Worm (Caenorhabditis elegans) whole organism, young adult: ENCODE results near the gene K08E5.5.

Experiments
- B0019.2 ChIP-seq: fragments of 200-800 bp; sonication (Bioruptor generic); conservative IDR thresholded peaks from 2 replicates; pipeline ENCODE4 v1.3.6; 2022; ENCODE audit warnings: missing genetic modification reagents, missing genetic modification characterization, missing compliant biosample characterization
- B0035.1 ChIP-seq: sonication (generic microtip); optimal IDR thresholded peaks from 2 replicates; lab custom pipeline; 2016; ENCODE audit warnings: missing genetic modification characterization, mild to moderate bottlenecking, missing compliant biosample characterization, missing genotype, missing genetic modification reagents
- C06A6.2 ChIP-seq: fragments of 200-800 bp; sonication (Bioruptor generic); conservative IDR thresholded peaks from 2 replicates; pipeline ENCODE4 v1.3.6; 2022; ENCODE audit warnings: missing genetic modification characterization, missing compliant biosample characterization
- C17E4.6 ChIP-seq: fragments of 200-800 bp; sonication (Bioruptor generic); IDR thresholded peaks from 2 replicates; pipeline ENCODE4 v1.3.6; 2022; ENCODE audit warnings: missing genetic modification reagents, missing genetic modification characterization, missing compliant biosample characterization
- F10E7.11 ChIP-seq: sonication (generic microtip); optimal IDR thresholded peaks from 2 replicates; lab custom pipeline; 2017; ENCODE audit warnings: mild to moderate bottlenecking, missing genetic modification characterization, moderate library complexity, missing compliant biosample characterization
- F33H1.4 ChIP-seq: fragments of 200-800 bp; sonication (Bioruptor generic); IDR thresholded peaks from 2 replicates; pipeline ENCODE4 v1.3.6; 2022; ENCODE audit warnings: missing genetic modification reagents, missing genetic modification characterization, missing compliant biosample characterization
- F55B11.4 ChIP-seq: sonication (generic microtip); optimal IDR thresholded peaks from 2 replicates; lab custom pipeline; 2016; ENCODE audit warnings: missing compliant biosample characterization, missing genetic modification characterization, borderline replicate concordance; ENCODE audit not compliant: insufficient read depth
- aptf-2 ChIP-seq: fragments of 200-800 bp; sonication (Bioruptor generic); conservative IDR thresholded peaks from 2 replicates; pipeline ENCODE4 v1.3.6; 2022; ENCODE audit warnings: missing genetic modification reagents, missing genetic modification characterization, missing compliant biosample characterization
- aptf-3 ChIP-seq: fragments of 200-800 bp; sonication (Bioruptor generic); IDR thresholded peaks from 2 replicates; pipeline ENCODE4 v1.3.6; 2022; ENCODE audit warnings: missing genetic modification characterization, missing compliant biosample characterization
- athp-1 ChIP-seq: sonication (generic microtip); optimal IDR thresholded peaks from 2 replicates; lab custom pipeline; 2017; ENCODE audit warnings: mild to moderate bottlenecking, missing genetic modification characterization, missing compliant biosample characterization
- cebp-1 ChIP-seq, 2 experiments: fragments of 200-800 bp in 1 of 2; sonication (Bioruptor generic) in 1 of 2; sonication (generic microtip) in 1 of 2; IDR thresholded peaks in 1 of 2; optimal IDR thresholded peaks in 1 of 2; 2 replicates each; pipeline versions ENCODE4 v1.3.6 to Lab custom; 2017 to 2022; ENCODE audit warnings: missing compliant biosample characterization in 2 of 2, missing genetic modification characterization in 2 of 2, mild to moderate bottlenecking in 1 of 2, missing genetic modification reagents in 1 of 2, moderate library complexity in 1 of 2
- dox-1 ChIP-seq: fragments of 200-800 bp; sonication (Bioruptor generic); IDR thresholded peaks from 2 replicates; pipeline ENCODE4 v1.3.6; 2022; ENCODE audit warnings: missing genetic modification reagents, missing genetic modification characterization, missing compliant biosample characterization
- dpl-1 ChIP-seq: fragments of 150-350 bp; optimal IDR thresholded peaks from 2 replicates; lab custom pipeline; 2014; ENCODE audit warnings: missing biosample characterization, missing genetic modification reagents, missing genetic modification characterization
- ets-4 ChIP-seq: fragments of 200-800 bp; sonication (Bioruptor generic); optimal IDR thresholded peaks from 2 replicates; lab custom pipeline; 2018; ENCODE audit warnings: mild to moderate bottlenecking, missing genetic modification characterization, missing compliant biosample characterization
- fkh-3 ChIP-seq: sonication (generic microtip); optimal IDR thresholded peaks from 2 replicates; lab custom pipeline; 2016; ENCODE audit warnings: mild to moderate bottlenecking, missing genetic modification characterization, missing compliant biosample characterization
- hlh-26 ChIP-seq: fragments of 200-800 bp; sonication (Bioruptor generic); conservative IDR thresholded peaks from 2 replicates; pipeline ENCODE4 v1.3.6; 2022; ENCODE audit warnings: missing genetic modification reagents, missing genetic modification characterization, missing compliant biosample characterization
- hrde-1 ChIP-seq: sonication (generic microtip); optimal IDR thresholded peaks from 2 replicates; lab custom pipeline; 2016; ENCODE audit warnings: missing genetic modification characterization, mild to moderate bottlenecking, missing compliant biosample characterization, moderate library complexity, missing genotype, missing genetic modification reagents, borderline replicate concordance
- let-526 ChIP-seq: fragments of 200-800 bp; sonication (Bioruptor generic); IDR thresholded peaks from 2 replicates; pipeline ENCODE4 v1.3.6; 2022; ENCODE audit warnings: missing genetic modification reagents, missing genetic modification characterization, missing compliant biosample characterization
- let-607 ChIP-seq, 2 experiments: fragments of 200-800 bp in 1 of 2; sonication (Bioruptor generic) in 1 of 2; sonication (generic microtip) in 1 of 2; optimal IDR thresholded peaks; 2 replicates each; lab custom pipeline; 2016 to 2018; ENCODE audit warnings: mild to moderate bottlenecking in 2 of 2, missing compliant biosample characterization in 2 of 2, missing genetic modification characterization in 2 of 2, moderate library complexity in 2 of 2, missing genotype in 1 of 2
- lin-40 ChIP-seq: sonication (generic microtip); optimal IDR thresholded peaks from 2 replicates; lab custom pipeline; 2016; ENCODE audit warnings: missing genetic modification characterization, mild to moderate bottlenecking, missing compliant biosample characterization, missing genotype, missing genetic modification reagents
- lsl-1 ChIP-seq: fragments of 200-800 bp; sonication (Bioruptor generic); optimal IDR thresholded peaks from 2 replicates; lab custom pipeline; 2018; ENCODE audit warnings: mild to moderate bottlenecking, missing genetic modification characterization, moderate library complexity, missing compliant biosample characterization
- madf-8 ChIP-seq: fragments of 200-800 bp; sonication (Bioruptor generic); conservative IDR thresholded peaks from 2 replicates; pipeline ENCODE4 v1.3.6; 2022; ENCODE audit warnings: missing genetic modification reagents, missing genetic modification characterization, missing compliant biosample characterization
- mcd-1 ChIP-seq: fragments of 200-800 bp; sonication (Bioruptor generic); IDR thresholded peaks from 2 replicates; pipeline ENCODE4 v1.3.6; 2022; ENCODE audit warnings: missing genetic modification reagents, missing genetic modification characterization, missing compliant biosample characterization
- mel-28 ChIP-seq: sonication (generic microtip); optimal IDR thresholded peaks from 2 replicates; lab custom pipeline; 2016; ENCODE audit warnings: borderline replicate concordance, mild to moderate bottlenecking, missing genetic modification characterization, missing compliant biosample characterization
- nfyb-1 ChIP-seq: fragments of 200-800 bp; sonication (Bioruptor generic); IDR thresholded peaks from 2 replicates; pipeline ENCODE4 v1.3.6; 2022; ENCODE audit warnings: missing genetic modification reagents, missing genetic modification characterization, missing compliant biosample characterization
- nhr-27 ChIP-seq: fragments of 200-800 bp; sonication (Bioruptor generic); optimal IDR thresholded peaks from 2 replicates; lab custom pipeline; 2018; ENCODE audit warnings: mild to moderate bottlenecking, missing genetic modification characterization, moderate library complexity, missing compliant biosample characterization
- rpc-1 ChIP-seq, 2 experiments: fragments of 150-350 bp in 1 of 2; sonication (generic microtip) in 1 of 2; optimal IDR thresholded peaks; 2 replicates each; lab custom pipeline; 2014 to 2018; ENCODE audit warnings: missing biosample characterization in 1 of 2, missing genetic modification characterization in 1 of 2, missing genetic modification reagents in 1 of 2, missing genotype in 1 of 2
- sea-2 ChIP-seq: fragments of 200-800 bp; sonication (Bioruptor generic); IDR thresholded peaks from 2 replicates; pipeline ENCODE4 v1.3.6; 2022; ENCODE audit warnings: missing genetic modification characterization, missing compliant biosample characterization
- snpc-1.1 ChIP-seq: sonication (generic microtip); optimal IDR thresholded peaks from 2 replicates; lab custom pipeline; 2017; ENCODE audit warnings: missing genetic modification characterization, mild to moderate bottlenecking, missing compliant biosample characterization, antibody characterized with exemption, moderate library complexity, missing genotype, missing genetic modification reagents; ENCODE audit not compliant: insufficient read depth
- snpc-1.3 ChIP-seq: sonication (generic microtip); optimal IDR thresholded peaks from 2 replicates; lab custom pipeline; 2017; ENCODE audit warnings: missing genetic modification characterization, mild to moderate bottlenecking, missing compliant biosample characterization, antibody characterized with exemption, moderate library complexity, missing genotype, missing genetic modification reagents; ENCODE audit not compliant: insufficient read depth
- tbx-9 ChIP-seq: sonication (generic microtip); optimal IDR thresholded peaks from 2 replicates; lab custom pipeline; 2016; ENCODE audit warnings: borderline replicate concordance, missing genetic modification characterization, inconsistent platforms, missing compliant biosample characterization
- tlf-1 ChIP-seq: fragments of 200-800 bp; sonication (Bioruptor generic); optimal IDR thresholded peaks from 2 replicates; lab custom pipeline; 2018; ENCODE audit warnings: mild to moderate bottlenecking, missing genetic modification characterization, missing compliant biosample characterization
- unc-62 ChIP-seq: fragments of 150-350 bp; optimal IDR thresholded peaks from 2 replicates; lab custom pipeline; 2014; ENCODE audit warnings: missing biosample characterization, missing genetic modification reagents, missing genetic modification characterization
- ztf-25 ChIP-seq: fragments of 200-800 bp; sonication (Bioruptor generic); IDR thresholded peaks from 2 replicates; pipeline ENCODE4 v1.3.6; 2022; ENCODE audit warnings: missing genetic modification reagents, missing genetic modification characterization, missing compliant biosample characterization
- ztf-28 ChIP-seq: fragments of 200-800 bp; sonication (Bioruptor generic); IDR thresholded peaks from 2 replicates; pipeline ENCODE4 v1.3.6; 2022; ENCODE audit warnings: missing genetic modification reagents, missing genetic modification characterization, missing compliant biosample characterization

The K08E5.5 gene

DNA sequence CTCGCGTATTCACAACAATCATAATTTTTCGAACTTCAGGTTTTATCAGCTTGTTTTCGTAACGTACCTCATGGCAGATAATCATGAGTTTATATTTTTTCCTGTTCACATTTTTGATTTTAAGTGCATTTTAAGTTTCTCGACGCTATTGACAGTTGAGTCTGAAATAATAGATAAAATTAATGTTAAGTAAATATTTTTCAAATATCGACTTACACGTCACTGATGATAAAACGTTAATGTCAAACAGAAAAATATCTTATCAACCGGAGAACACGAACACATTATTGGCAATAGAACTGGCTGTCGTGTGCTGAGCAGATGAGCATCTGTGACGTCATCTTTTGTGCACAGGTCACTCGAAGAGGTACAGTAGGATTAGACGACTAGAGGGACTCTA, 36.5 kb upstream of the K08E5.5 start:
- TF ChIP-seq lsl-1 (GFP tag; lab: Kevin White, UChicago) = no peak
- TF ChIP-seq nfyb-1 (GFP tag; lab: Robert Waterston, UW) = 0 out of 2 replicates have a peak, but pooled peaks have one; percentile 30
- no peak for TF ChIP-seq let-526
- peak in 1 of 2 experiments; percentile 39 for TF ChIP-seq let-607 (tag; optimal IDR thresholded peaks at IDR 0.05; lab: Kevin White, UChicago)
- no peak for TF ChIP-seq dpl-1
- peak; percentile 56 for TF ChIP-seq unc-62

DNA sequence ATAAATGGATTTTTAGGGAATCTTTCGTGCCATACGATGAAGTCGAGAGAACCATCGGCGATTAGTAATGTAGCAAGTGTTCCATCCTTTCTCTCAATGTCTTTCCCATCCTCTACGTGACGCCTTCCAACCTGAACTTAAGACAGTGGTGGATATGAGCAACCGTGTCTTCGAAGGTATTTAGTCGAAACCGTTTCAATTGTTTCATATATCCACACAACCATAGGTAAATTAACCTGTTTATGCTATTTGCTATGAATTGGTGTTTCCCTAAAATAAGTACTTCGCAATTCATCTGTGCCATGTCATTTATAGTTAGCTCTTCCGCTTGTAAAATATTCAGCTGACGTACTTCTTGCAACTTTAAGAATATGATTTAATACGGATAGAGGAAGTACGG, 35.6 kb upstream of the K08E5.5 start:
- no peak for TF ChIP-seq F10E7.11 (tag; lab: Kevin White, UChicago)
- TF ChIP-seq C17E4.6 = no peak
- no peak for TF ChIP-seq fkh-3 (tag; lab: Kevin White, UChicago)
- no peak for TF ChIP-seq ztf-28
- no peak for TF ChIP-seq hlh-26 (GFP tag; lab: Robert Waterston, UW)
- TF ChIP-seq hrde-1 (tag; lab: Kevin White, UChicago) = no peak
- no peak for TF ChIP-seq dox-1 (GFP tag; lab: Robert Waterston, UW)
- no peak for TF ChIP-seq mcd-1 (GFP tag; lab: Robert Waterston, UW)

DNA sequence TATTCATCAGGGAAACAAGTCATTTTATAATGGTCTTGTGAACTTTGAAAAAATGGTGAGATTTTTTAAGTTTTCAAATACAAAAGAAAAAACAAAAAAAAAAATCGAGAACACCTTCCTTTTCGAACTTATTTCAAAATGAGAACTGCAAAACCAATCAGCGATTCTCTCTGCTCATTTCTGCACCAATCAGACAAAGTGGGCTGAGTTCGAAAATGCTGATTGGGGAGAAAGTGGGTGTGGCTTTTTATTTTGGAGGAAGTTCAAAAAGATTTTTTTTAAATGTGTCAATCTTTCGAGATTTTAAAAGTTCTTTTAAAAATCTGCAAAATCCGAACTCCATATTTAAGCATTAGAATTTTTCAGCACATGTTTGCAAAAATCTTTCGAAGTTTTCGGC, 34.3 kb upstream of the K08E5.5 start:
- no peak for TF ChIP-seq cebp-1 (GFP tag; IDR thresholded peaks at IDR 0.05; lab: Robert Waterston, UW)
- TF ChIP-seq cebp-1 (tag; optimal IDR thresholded peaks at IDR 0.05; lab: Kevin White, UChicago) = no peak
- no peak for TF ChIP-seq B0035.1 (tag; lab: Kevin White, UChicago)
- TF ChIP-seq mcd-1 (GFP tag; lab: Robert Waterston, UW) = no peak
- TF ChIP-seq F33H1.4 (GFP tag; lab: Robert Waterston, UW) = no peak
- no peak for TF ChIP-seq lin-40 (tag; lab: Kevin White, UChicago)
- no peak for TF ChIP-seq ztf-25 (GFP tag; lab: Robert Waterston, UW)
- TF ChIP-seq aptf-3 (GFP tag; lab: Robert Waterston, UW) = no peak
- no peak for TF ChIP-seq snpc-1.1 (tag; lab: Kevin White, UChicago)
- no peak for TF ChIP-seq snpc-1.3 (tag; lab: Kevin White, UChicago)
- no peak for TF ChIP-seq C06A6.2 (GFP tag; lab: Robert Waterston, UW)
- no peak for TF ChIP-seq dpl-1
- TF ChIP-seq tlf-1 (GFP tag; lab: Kevin White, UChicago) = no peak
- TF ChIP-seq, all 124 proteins: peak for 0

DNA sequence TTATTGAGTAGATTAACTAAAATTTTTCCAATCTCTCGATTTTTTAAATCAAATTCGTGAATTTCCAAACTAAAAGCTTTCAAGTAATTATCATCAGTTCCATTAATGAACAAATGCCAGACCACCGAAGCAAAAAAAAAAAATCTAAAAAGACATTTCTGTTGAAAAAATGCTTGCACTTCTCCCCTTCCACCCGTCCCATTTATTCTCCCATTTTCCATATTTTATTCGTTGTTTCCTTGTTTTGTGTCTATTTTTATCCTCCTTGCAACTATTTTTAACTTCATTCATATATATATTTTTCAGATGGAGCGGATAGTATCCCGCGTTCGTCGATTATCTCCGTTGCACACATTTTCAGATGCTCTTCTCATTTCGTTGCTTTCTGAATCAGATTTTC, 28.6 kb upstream of the K08E5.5 start, which contains the start of gene epac-1:
epac-1 (plus strand) TSS at position 301 of the 400 bp plus-strand sequence.
- TF ChIP-seq ets-4 (GFP tag; lab: Kevin White, UChicago) (no peak), tbx-9 (no peak), F55B11.4 (tag; lab: Kevin White, UChicago) (no peak), mel-28 (tag; lab: Kevin White, UChicago) (no peak), aptf-2 (no peak), athp-1 (tag; lab: Kevin White, UChicago) (no peak), rpc-1 (optimal IDR thresholded peaks at IDR 0.05; lab: Kevin White, UChicago) (no peak), rpc-1 (tag; optimal IDR thresholded peaks at IDR 0.05; lab: Kevin White, UChicago) (no peak), madf-8 (no peak), sea-2 (GFP tag; lab: Robert Waterston, UW) (no peak), nhr-27 (no peak), B0019.2 (GFP tag; lab: Robert Waterston, UW) (no peak)
